Worm (Caenorhabditis elegans) whole organism, L1 larva: ENCODE results near the gene M04B2.6.

ENCODE experiments used
- Y116A8C.19 ChIP-seq: sonication (generic microtip); optimal IDR thresholded peaks from 2 replicates; lab custom pipeline; 2016; ENCODE audit warnings: missing compliant biosample characterization, missing genetic modification characterization, borderline replicate concordance
- ceh-8 ChIP-seq: fragments of 200-800 bp; sonication (Bioruptor generic); optimal IDR thresholded peaks from 2 replicates; lab custom pipeline; 2018; ENCODE audit warnings: mild to moderate bottlenecking, missing genetic modification characterization, moderate library complexity, missing compliant biosample characterization
- ceh-88 ChIP-seq: fragments of 200-800 bp; sonication (Bioruptor generic); IDR thresholded peaks from 2 replicates; pipeline ENCODE4 v1.3.6; 2022; ENCODE audit warnings: missing genetic modification characterization, missing compliant biosample characterization
- elt-2 ChIP-seq: sonication (generic microtip); optimal IDR thresholded peaks from 2 replicates; lab custom pipeline; 2016; ENCODE audit warnings: missing genetic modification characterization, mild to moderate bottlenecking, inconsistent platforms, missing compliant biosample characterization, missing genetic modification reagents
- jun-1 ChIP-seq: fragments of 150-350 bp; optimal IDR thresholded peaks from 2 replicates; lab custom pipeline; 2014; ENCODE audit warnings: missing biosample characterization, missing genetic modification reagents, missing genetic modification characterization
- lin-14 ChIP-seq: fragments of 200-800 bp; sonication (Bioruptor generic); optimal IDR thresholded peaks from 2 replicates; lab custom pipeline; 2018; ENCODE audit warnings: mild to moderate bottlenecking, missing genetic modification characterization, moderate library complexity, missing compliant biosample characterization
- nhr-20 ChIP-seq: sonication (generic microtip); optimal IDR thresholded peaks from 2 replicates; lab custom pipeline; 2016; ENCODE audit warnings: mild to moderate bottlenecking, missing genetic modification characterization, missing compliant biosample characterization
- nhr-76 ChIP-seq: sonication (generic microtip); optimal IDR thresholded peaks from 2 replicates; lab custom pipeline; 2017; ENCODE audit warnings: missing biosample characterization, missing genetic modification characterization
- vab-15 ChIP-seq: sonication (generic microtip); optimal IDR thresholded peaks from 2 replicates; lab custom pipeline; 2017; ENCODE audit warnings: missing genotype, mild to moderate bottlenecking, missing genetic modification characterization, missing compliant biosample characterization

Gene M04B2.6

ce11 chrIV:11469698-11470591, 40.6 kb downstream of the M04B2.6 start, which contains the start of the genes C10C6.13 and wht-2:
Gene C10C6.13, minus strand, starts transcription at chrIV:11469748.
Gene wht-2, plus strand, starts transcription at chrIV:11470436.
- TF ChIP-seq elt-2 (tag; lab: Kevin White, UChicago): peak; percentile 53
- no peak for TF ChIP-seq ceh-88 (GFP tag; lab: Robert Waterston, UW)

ce11 chrIV:11467413-11467812, 43.2 kb downstream of the M04B2.6 start, which contains the start of gene C10C6.7:
Gene C10C6.7, minus strand, starts transcription at chrIV:11467513.
- no peak for TF ChIP-seq vab-15

- no peak for TF ChIP-seq ceh-8 (GFP tag; lab: Kevin White, UChicago)
- TF ChIP-seq nhr-76 (tag; lab: Kevin White, UChicago): no peak
- no peak for TF ChIP-seq jun-1 (tag; lab: Kevin White, UChicago)
These were observed 45.4 kb downstream of the M04B2.6 start, which contains the start of gene C10C6.3 for ce11 chrIV:11465125-11465524. Gene C10C6.3, minus strand, starts transcription at chrIV:11465225.

- no peak for TF ChIP-seq Y116A8C.19 (tag; lab: Kevin White, UChicago)
- peak; percentile 40 for TF ChIP-seq lin-14 (GFP tag; lab: Kevin White, UChicago)
- TF ChIP-seq nhr-20: no peak
These were observed 49.2 kb downstream of the M04B2.6 start for ce11 chrIV:11461335-11461734.
